Fruit fly (Drosophila melanogaster): Measurements from ENCODE around the gene CG6833.

The CG6833 gene

DNA sequence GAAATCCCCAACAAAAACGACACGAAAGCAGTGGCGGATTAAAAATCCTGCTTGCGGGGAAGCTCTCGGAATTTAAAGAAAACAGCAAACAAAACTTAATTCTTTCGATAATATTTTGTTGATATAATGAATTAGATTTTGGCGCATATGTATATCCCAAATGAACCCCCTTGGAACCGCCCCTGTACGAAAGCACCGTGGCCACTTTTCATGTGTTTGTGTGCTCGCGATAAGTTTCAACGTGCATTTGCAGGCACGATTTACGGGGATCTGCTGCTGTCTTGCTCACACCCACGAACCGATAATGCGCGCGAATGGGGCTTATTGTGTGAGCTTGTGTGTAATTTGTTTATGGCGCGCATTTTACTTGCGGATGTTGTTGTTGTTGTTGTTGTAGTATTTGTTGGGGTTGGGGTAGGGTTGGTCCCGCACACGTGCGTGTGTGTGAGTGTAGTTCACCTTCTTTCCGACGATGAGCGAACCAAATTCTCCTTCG lies 46.0 kb upstream of the CG6833 start (continued):
- TF ChIP-seq Rel (GFP tag; optimal IDR thresholded peaks at IDR 0.05) (peak; percentile 91), Rel (tag; optimal IDR thresholded peaks at IDR 0.05) (peak; percentile 95), dsf (GFP tag; optimal IDR thresholded peaks at IDR 0.05; ENCODE audit: borderline replicate concordance) (peak; percentile 75), CrebA (GFP tag; optimal IDR thresholded peaks at IDR 0.05; ENCODE audit: borderline replicate concordance) (no peak), fru (GFP tag; optimal IDR thresholded peaks at IDR 0.05) (peak; percentile 99), usp (GFP tag; optimal IDR thresholded peaks at IDR 0.05) (no peak), CG9705 (GFP tag; optimal IDR thresholded peaks at IDR 0.05) (peak; percentile 82), GATAd (GFP tag; optimal IDR thresholded peaks at IDR 0.05) (no peak), psq (GFP tag; optimal IDR thresholded peaks at IDR 0.05) (peak; percentile 97), dmrt93B (GFP tag; optimal IDR thresholded peaks at IDR 0.05) (peak; percentile 96)

DNA sequence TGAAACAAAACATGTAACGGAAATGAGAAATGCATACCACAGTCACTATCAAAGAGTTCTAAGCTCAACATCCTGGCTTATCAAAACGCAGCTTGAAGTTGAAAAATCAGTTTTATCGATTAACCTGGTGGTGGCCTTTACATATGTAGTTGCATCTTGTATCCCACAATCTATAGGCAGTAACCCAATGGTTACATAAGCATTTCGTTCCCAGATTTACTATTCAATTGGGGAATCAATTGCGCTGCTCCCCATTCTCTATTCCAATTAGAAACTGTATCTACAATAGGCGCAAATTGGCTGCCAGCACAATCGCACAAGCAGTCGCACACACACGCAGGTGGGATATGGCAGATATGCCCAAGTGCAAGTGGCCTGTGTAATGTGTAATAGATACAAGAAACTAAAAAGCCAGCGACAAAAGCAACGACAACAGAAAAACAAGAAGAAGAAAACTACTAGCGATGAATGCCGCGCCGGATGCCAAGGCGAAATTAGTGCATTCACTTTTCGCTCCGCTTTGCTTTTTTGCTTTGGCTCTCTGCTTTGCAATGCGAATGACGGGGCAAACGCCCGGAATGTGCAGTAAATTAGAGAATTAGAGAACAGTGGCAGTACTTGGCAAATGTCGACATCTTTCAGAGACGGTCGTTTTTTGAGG lies 45.2 kb upstream of the CG6833 start:
- TF ChIP-seq dmrt93B (GFP tag; optimal IDR thresholded peaks at IDR 0.05) (no peak), OdsH (GFP tag; optimal IDR thresholded peaks at IDR 0.05) (no peak), Hnf4 (GFP tag; optimal IDR thresholded peaks at IDR 0.05) (no peak), ey (GFP tag; optimal IDR thresholded peaks at IDR 0.05) (no peak), CG32264 (GFP tag; optimal IDR thresholded peaks at IDR 0.05) (no peak), Dfd (GFP tag; optimal IDR thresholded peaks at IDR 0.05) (no peak), h (GFP tag; optimal IDR thresholded peaks at IDR 0.05) (no peak), Dif (GFP tag; optimal IDR thresholded peaks at IDR 0.05; ENCODE audit: partially characterized antibody) (no peak), HLH106 (tag; optimal IDR thresholded peaks at IDR 0.05) (no peak), lola (GFP tag; optimal IDR thresholded peaks at IDR 0.05) (no peak), N (GFP tag; optimal IDR thresholded peaks at IDR 0.05) (no peak)

DNA sequence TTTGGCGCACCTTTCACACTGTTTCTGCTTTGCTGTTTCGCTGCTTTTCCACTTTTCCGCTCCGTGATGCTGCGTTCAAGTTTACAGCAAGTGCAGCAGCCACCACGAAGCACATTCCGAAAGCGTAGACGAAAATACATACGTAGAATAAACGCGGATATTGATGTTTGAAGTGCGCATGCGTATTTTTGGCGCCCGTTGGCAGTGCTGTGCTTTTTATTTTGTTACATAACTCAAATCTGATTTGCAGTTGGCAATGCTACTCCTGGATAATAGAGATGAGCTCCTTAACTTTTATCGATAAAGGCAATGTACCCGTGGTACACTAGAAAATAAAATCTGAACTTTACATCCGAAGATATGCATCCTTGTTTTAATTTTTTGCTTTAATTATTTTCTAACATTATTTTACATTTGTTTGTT lies 44.3 kb upstream of the CG6833 start:
- TF ChIP-seq Rel (GFP tag; optimal IDR thresholded peaks at IDR 0.05) (no peak), Rel (tag; optimal IDR thresholded peaks at IDR 0.05) (no peak), tai (GFP tag; optimal IDR thresholded peaks at IDR 0.05) (no peak), psq (GFP tag; optimal IDR thresholded peaks at IDR 0.05) (peak; percentile 85), CrebA (GFP tag; optimal IDR thresholded peaks at IDR 0.05; ENCODE audit: borderline replicate concordance) (no peak), CG9705 (GFP tag; optimal IDR thresholded peaks at IDR 0.05) (no peak), Hr83 (GFP tag; optimal IDR thresholded peaks at IDR 0.05; ENCODE audit: poor library complexity, severe bottlenecking) (no peak), dmrt93B (GFP tag; optimal IDR thresholded peaks at IDR 0.05) (no peak)

DNA sequence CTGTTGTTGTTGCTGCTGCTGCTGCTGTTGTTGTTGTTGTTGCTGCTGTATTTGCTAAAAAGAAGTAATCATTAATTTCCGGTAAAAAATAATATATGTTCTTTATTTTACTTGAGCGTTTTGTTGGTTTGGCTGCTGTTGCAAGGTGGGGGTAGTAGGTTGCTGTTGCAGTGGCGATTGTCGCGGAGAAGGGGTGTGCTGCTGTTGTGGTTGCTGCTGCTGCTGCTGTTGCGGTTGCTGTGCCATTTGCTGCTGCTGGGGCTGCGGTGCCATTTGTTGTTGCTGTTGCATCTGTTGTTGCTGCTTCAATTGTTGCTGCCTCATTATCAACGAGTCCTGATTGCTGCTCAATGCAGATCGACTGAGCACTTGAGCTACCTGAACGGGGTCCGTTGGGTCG lies 25.3 kb upstream of the CG6833 start:
- TF ChIP-seq Sp1 (GFP tag; optimal IDR thresholded peaks at IDR 0.05) (no peak), Dfd (GFP tag; optimal IDR thresholded peaks at IDR 0.05) (peak; percentile 93)

DNA sequence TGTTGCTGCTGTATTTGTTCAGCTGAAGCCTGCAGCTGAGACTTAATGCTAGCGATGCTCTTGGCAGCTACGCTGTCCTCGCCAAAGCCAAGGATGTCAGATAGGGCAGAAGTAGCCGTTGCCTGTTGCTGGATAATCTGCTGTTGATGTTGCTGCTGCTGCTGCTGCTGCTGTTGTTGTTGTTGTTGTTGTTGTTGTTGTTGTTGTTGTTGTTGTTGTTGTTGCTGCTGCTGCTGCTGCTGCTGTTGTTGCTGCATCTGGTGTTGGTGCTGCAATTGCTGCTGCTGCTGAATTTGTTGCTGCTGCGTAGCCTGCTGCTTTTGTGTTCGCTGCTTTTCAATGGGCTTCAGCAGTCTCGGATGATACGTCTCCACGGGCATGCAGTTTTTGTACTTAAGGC lies 23.5 kb upstream of the CG6833 start:
- TF ChIP-seq Myc (optimal IDR thresholded peaks at IDR 0.05) (no peak), Hnf4 (GFP tag; optimal IDR thresholded peaks at IDR 0.05) (no peak), Dfd (GFP tag; optimal IDR thresholded peaks at IDR 0.05) (peak; percentile 88)

DNA sequence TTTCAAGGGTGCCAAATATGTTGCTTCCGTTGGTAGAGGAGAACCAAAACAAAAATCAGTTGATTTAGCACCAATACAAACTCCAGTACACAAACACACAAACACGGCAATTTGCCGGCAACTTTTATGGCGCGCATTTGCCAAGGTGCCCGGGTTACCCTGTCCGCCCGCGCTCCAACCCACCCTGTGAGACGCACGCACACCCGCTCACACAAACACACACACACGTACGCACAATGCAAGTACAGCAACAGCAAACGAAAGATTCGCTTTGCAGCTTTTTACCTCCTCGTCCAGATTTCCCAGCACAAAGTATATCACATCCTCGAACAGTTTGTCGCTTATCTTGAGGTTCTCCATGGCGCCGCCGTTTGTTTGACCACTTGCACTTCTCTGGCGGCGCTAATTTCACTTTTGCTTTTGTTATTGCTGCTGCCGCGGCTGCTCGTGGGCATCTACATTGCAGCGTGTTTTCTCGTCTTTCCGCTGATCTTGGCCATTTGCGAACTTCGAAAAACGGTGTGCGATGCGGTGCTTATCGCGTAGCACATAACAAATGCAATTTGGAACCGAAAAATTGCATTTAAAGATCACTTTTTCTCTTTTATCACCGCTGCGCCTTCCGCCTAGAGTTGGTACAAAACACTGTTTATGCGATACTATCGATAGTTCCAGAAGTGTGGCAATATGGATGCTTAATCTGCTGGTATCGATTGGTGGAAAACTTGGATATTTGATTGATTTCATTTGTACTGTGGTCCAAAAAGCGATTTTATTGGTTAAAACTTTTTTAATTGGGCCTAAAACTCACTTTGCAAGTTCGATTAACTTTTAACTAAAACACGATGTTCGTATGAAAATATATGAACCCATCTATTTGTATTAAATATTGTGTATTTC lies 22.3 kb upstream of the CG6833 start, which contains the start of gene Ptip:
Ptip (minus strand) TSS at position 637 of the 900 bp plus-strand sequence.
- TF ChIP-seq sv (GFP tag; optimal IDR thresholded peaks at IDR 0.05) (no peak), Rel (GFP tag; optimal IDR thresholded peaks at IDR 0.05) (no peak), Rel (tag; optimal IDR thresholded peaks at IDR 0.05) (peak; percentile 40), psq (GFP tag; optimal IDR thresholded peaks at IDR 0.05) (peak; percentile 3), h (GFP tag; optimal IDR thresholded peaks at IDR 0.05) (peak; percentile 19), Hr83 (GFP tag; optimal IDR thresholded peaks at IDR 0.05; ENCODE audit: poor library complexity, severe bottlenecking) (peak; percentile 83), woc (GFP tag; optimal IDR thresholded peaks at IDR 0.05) (peak; percentile 72), N (GFP tag; optimal IDR thresholded peaks at IDR 0.05) (peak; percentile 58), Jra (GFP tag; optimal IDR thresholded peaks at IDR 0.05) (no peak), sage (GFP tag; optimal IDR thresholded peaks at IDR 0.05) (peak; percentile 26), Vsx2 (GFP tag; optimal IDR thresholded peaks at IDR 0.05; ENCODE audit: partially characterized antibody) (no peak), GATAd (GFP tag; optimal IDR thresholded peaks at IDR 0.05) (no peak), Dfd (GFP tag; optimal IDR thresholded peaks at IDR 0.05) (peak; percentile 11), OdsH (GFP tag; optimal IDR thresholded peaks at IDR 0.05) (peak; percentile 7), dsf (GFP tag; optimal IDR thresholded peaks at IDR 0.05; ENCODE audit: borderline replicate concordance) (no peak), HLH106 (tag; optimal IDR thresholded peaks at IDR 0.05) (peak; percentile 5), Hr78 (GFP tag; optimal IDR thresholded peaks at IDR 0.05) (no peak), foxo (GFP tag; optimal IDR thresholded peaks at IDR 0.05) (peak in 1 of 2 experiments; percentile 1), Mio (GFP tag; optimal IDR thresholded peaks at IDR 0.05) (no peak), pan (optimal IDR thresholded peaks at IDR 0.05) (no peak)

Measured in whole organism, wandering third instar larva.